Fruit fly (Drosophila melanogaster) whole organism, prepupa: ENCODE data around the gene CG5969.

Experiments
- Blimp-1 ChIP-seq: fragments of 200-800 bp; sonication (Bioruptor generic); optimal IDR thresholded peaks from 3 replicates; lab custom pipeline; 2017; ENCODE audit warnings: missing biosample characterization, missing genetic modification characterization, mild to moderate bottlenecking, moderate library complexity, missing genetic modification reagents
- CG10631 ChIP-seq: fragments of 200-800 bp; sonication (Bioruptor generic); optimal IDR thresholded peaks from 2 replicates; lab custom pipeline; 2016; ENCODE audit warnings: missing biosample characterization, missing genetic modification characterization
- CG10669 ChIP-seq: fragments of 200-800 bp; sonication (Bioruptor generic); optimal IDR thresholded peaks from 3 replicates; lab custom pipeline; 2018; ENCODE audit warnings: missing biosample characterization, mild to moderate bottlenecking, missing genetic modification characterization, moderate library complexity
- CG11294 ChIP-seq: fragments of 200-800 bp; sonication (Bioruptor generic); IDR thresholded peaks from 2 replicates; pipeline ENCODE4 v1.3.6; 2022; ENCODE audit warnings: missing biosample characterization, missing genetic modification characterization
- CG11762 ChIP-seq: fragments of 200-800 bp; sonication (Bioruptor generic); optimal IDR thresholded peaks from 3 replicates; lab custom pipeline; 2016; ENCODE audit warnings: missing biosample characterization, missing genetic modification characterization; ENCODE audit not compliant: insufficient read depth
- CG11902 ChIP-seq: fragments of 200-800 bp; sonication (Bioruptor generic); optimal IDR thresholded peaks from 3 replicates; lab custom pipeline; 2016; ENCODE audit warnings: missing biosample characterization, missing genetic modification characterization
- CG15336 ChIP-seq: fragments of 200-800 bp; sonication (Bioruptor generic); IDR thresholded peaks from 2 replicates; pipeline ENCODE4 v1.3.6; 2022; ENCODE audit warnings: missing biosample characterization, missing genetic modification characterization
- CG1621 ChIP-seq: fragments of 200-800 bp; sonication (Bioruptor generic); optimal IDR thresholded peaks from 3 replicates; lab custom pipeline; 2018; ENCODE audit warnings: missing biosample characterization, mild to moderate bottlenecking, missing genetic modification characterization
- CG16779 ChIP-seq: fragments of 200-800 bp; sonication (Bioruptor generic); optimal IDR thresholded peaks from 3 replicates; lab custom pipeline; 2017; ENCODE audit warnings: missing biosample characterization, mild to moderate bottlenecking, missing genetic modification characterization
- CG3032 ChIP-seq: fragments of 200-800 bp; optimal IDR thresholded peaks from 2 replicates; lab custom pipeline; 2019; ENCODE audit warnings: missing biosample characterization, mild to moderate bottlenecking, missing genetic modification characterization, moderate library complexity
- CG31627 ChIP-seq: fragments of 200-800 bp; sonication (Bioruptor generic); optimal IDR thresholded peaks from 3 replicates; lab custom pipeline; 2016; ENCODE audit warnings: missing biosample characterization, missing genetic modification characterization
- CG34406 ChIP-seq: fragments of 200-800 bp; sonication (Bioruptor generic); optimal IDR thresholded peaks from 3 replicates; lab custom pipeline; 2016; ENCODE audit warnings: missing biosample characterization, missing genetic modification characterization
- CG3919 ChIP-seq: fragments of 200-800 bp; sonication (Bioruptor generic); optimal IDR thresholded peaks from 3 replicates; lab custom pipeline; 2016; ENCODE audit warnings: missing biosample characterization, missing genetic modification characterization
- CG4318 ChIP-seq: fragments of 200-800 bp; sonication (Bioruptor generic); optimal IDR thresholded peaks from 3 replicates; lab custom pipeline; 2017; ENCODE audit warnings: missing biosample characterization, mild to moderate bottlenecking, missing genetic modification characterization
- CG6276 ChIP-seq: fragments of 200-800 bp; sonication (Bioruptor generic); optimal IDR thresholded peaks from 2 replicates; lab custom pipeline; 2017; ENCODE audit warnings: missing biosample characterization, mild to moderate bottlenecking, missing genetic modification characterization
- CG6792 ChIP-seq: fragments of 200-800 bp; sonication (Bioruptor generic); optimal IDR thresholded peaks from 3 replicates; lab custom pipeline; 2016; ENCODE audit warnings: missing biosample characterization, missing genetic modification characterization
- CG6854 ChIP-seq: fragments of 200-800 bp; sonication (Bioruptor generic); optimal IDR thresholded peaks from 2 replicates; lab custom pipeline; 2017; ENCODE audit warnings: missing biosample characterization, mild to moderate bottlenecking, missing genetic modification characterization
- CG7368 ChIP-seq: fragments of 200-800 bp; sonication (Bioruptor generic); optimal IDR thresholded peaks from 3 replicates; lab custom pipeline; 2016; ENCODE audit warnings: missing biosample characterization, missing genetic modification characterization
- CG8119 ChIP-seq: fragments of 200-800 bp; sonication (Bioruptor generic); IDR thresholded peaks from 3 replicates; pipeline ENCODE4 v1.3.6; 2022; ENCODE audit warnings: missing biosample characterization, missing genetic modification characterization
- CG8319 ChIP-seq: fragments of 200-800 bp; sonication (Bioruptor generic); optimal IDR thresholded peaks from 3 replicates; lab custom pipeline; 2016; ENCODE audit warnings: missing biosample characterization, missing genetic modification characterization
- CG8632 ChIP-seq: fragments of 200-800 bp; sonication (Bioruptor generic); optimal IDR thresholded peaks from 3 replicates; lab custom pipeline; 2016; ENCODE audit warnings: missing biosample characterization, missing genetic modification characterization
- Eip75B ChIP-seq: fragments of 200-800 bp; sonication (Bioruptor generic); optimal IDR thresholded peaks from 3 replicates; lab custom pipeline; 2016; ENCODE audit warnings: missing biosample characterization, missing genetic modification characterization
- Eip78C ChIP-seq: fragments of 200-800 bp; sonication (Bioruptor generic); peaks from one replicate; lab custom pipeline; 2016; ENCODE audit warnings: missing biosample characterization, missing genetic modification characterization
- Eip93F ChIP-seq: fragments of 200-800 bp; sonication (Bioruptor generic); optimal IDR thresholded peaks from 2 replicates; lab custom pipeline; 2016; ENCODE audit warnings: missing biosample characterization, mild to moderate bottlenecking, missing genetic modification characterization
- Ets21C ChIP-seq: fragments of 200-800 bp; sonication (Bioruptor generic); optimal IDR thresholded peaks from 3 replicates; lab custom pipeline; 2016; ENCODE audit warnings: missing biosample characterization, missing genetic modification characterization
- Hr4 ChIP-seq: fragments of 200-800 bp; sonication (Bioruptor generic); optimal IDR thresholded peaks from 3 replicates; lab custom pipeline; 2016; ENCODE audit warnings: missing biosample characterization, missing genetic modification characterization
- Lpt ChIP-seq: fragments of 200-800 bp; sonication (Bioruptor generic); optimal IDR thresholded peaks from 3 replicates; lab custom pipeline; 2016; ENCODE audit warnings: missing biosample characterization, missing genetic modification characterization
- Met ChIP-seq: fragments of 200-800 bp; sonication (Bioruptor generic); optimal IDR thresholded peaks from 3 replicates; lab custom pipeline; 2016; ENCODE audit warnings: missing biosample characterization, missing genetic modification characterization
- OdsH ChIP-seq: fragments of 200-800 bp; sonication (Bioruptor generic); optimal IDR thresholded peaks from 3 replicates; lab custom pipeline; 2016; ENCODE audit warnings: missing biosample characterization, missing genetic modification characterization
- Smox ChIP-seq: fragments of 200-800 bp; sonication (Bioruptor generic); optimal IDR thresholded peaks from 3 replicates; lab custom pipeline; 2016; ENCODE audit warnings: missing biosample characterization, missing genetic modification characterization
- Sox102F ChIP-seq: fragments of 200-800 bp; sonication (Bioruptor generic); optimal IDR thresholded peaks from 2 replicates; lab custom pipeline; 2016; ENCODE audit warnings: missing biosample characterization, mild to moderate bottlenecking, missing genetic modification characterization
- Sox15 ChIP-seq: fragments of 200-800 bp; sonication (Bioruptor generic); optimal IDR thresholded peaks from 3 replicates; lab custom pipeline; 2016; ENCODE audit warnings: missing biosample characterization, missing genetic modification characterization
- achi ChIP-seq: fragments of 200-800 bp; sonication (Bioruptor generic); optimal IDR thresholded peaks from 3 replicates; lab custom pipeline; 2016; ENCODE audit warnings: missing biosample characterization, missing genetic modification characterization
- acj6 ChIP-seq: fragments of 200-800 bp; sonication (Bioruptor generic); optimal IDR thresholded peaks from 3 replicates; lab custom pipeline; 2016; ENCODE audit warnings: missing biosample characterization, missing genetic modification characterization
- cyc ChIP-seq: fragments of 200-800 bp; sonication (Bioruptor generic); optimal IDR thresholded peaks from 3 replicates; lab custom pipeline; 2016; ENCODE audit warnings: missing biosample characterization, missing genetic modification characterization
- dac ChIP-seq: fragments of 200-800 bp; sonication (Bioruptor generic); optimal IDR thresholded peaks from 2 replicates; lab custom pipeline; 2017; ENCODE audit warnings: missing biosample characterization, mild to moderate bottlenecking, missing genetic modification characterization
- dsx ChIP-seq: fragments of 200-800 bp; optimal IDR thresholded peaks from 3 replicates; lab custom pipeline; 2019; ENCODE audit warnings: missing biosample characterization, mild to moderate bottlenecking, missing genetic modification characterization, moderate library complexity; ENCODE audit not compliant: poor library complexity, severe bottlenecking
- eg ChIP-seq: fragments of 200-800 bp; sonication (Bioruptor generic); IDR thresholded peaks from 3 replicates; pipeline ENCODE4 v1.3.6; 2022; ENCODE audit warnings: missing biosample characterization, missing genetic modification characterization
- fd59A ChIP-seq: fragments of 200-800 bp; sonication (Bioruptor generic); optimal IDR thresholded peaks from 2 replicates; lab custom pipeline; 2017; ENCODE audit warnings: missing biosample characterization, mild to moderate bottlenecking, missing genetic modification characterization, missing genetic modification reagents
- fd85E ChIP-seq: fragments of 200-800 bp; sonication (Bioruptor generic); optimal IDR thresholded peaks from 3 replicates; lab custom pipeline; 2016; ENCODE audit warnings: missing biosample characterization, missing genetic modification characterization
- fkh ChIP-seq: fragments of 200-800 bp; sonication (Bioruptor generic); optimal IDR thresholded peaks from 3 replicates; lab custom pipeline; 2017; ENCODE audit warnings: missing biosample characterization, mild to moderate bottlenecking, missing genetic modification characterization, moderate library complexity
- lz ChIP-seq: fragments of 200-800 bp; sonication (Bioruptor generic); optimal IDR thresholded peaks from 3 replicates; lab custom pipeline; 2016; ENCODE audit warnings: missing biosample characterization, missing genetic modification characterization
- net ChIP-seq: fragments of 200-800 bp; sonication (Bioruptor generic); optimal IDR thresholded peaks from 3 replicates; lab custom pipeline; 2016; ENCODE audit warnings: missing biosample characterization, missing genetic modification characterization
- pdm3 ChIP-seq: fragments of 200-800 bp; sonication (Bioruptor generic); optimal IDR thresholded peaks from 3 replicates; lab custom pipeline; 2016; ENCODE audit warnings: missing biosample characterization, missing genetic modification characterization
- svp ChIP-seq: fragments of 200-800 bp; sonication (Bioruptor generic); peaks from one replicate; lab custom pipeline; 2016; ENCODE audit warnings: missing biosample characterization, missing genetic modification characterization
- topi ChIP-seq: fragments of 200-800 bp; sonication (Bioruptor generic); optimal IDR thresholded peaks from 3 replicates; lab custom pipeline; 2016; ENCODE audit warnings: missing biosample characterization, missing genetic modification characterization
- vri ChIP-seq: fragments of 200-800 bp; sonication (Bioruptor generic); optimal IDR thresholded peaks from 3 replicates; lab custom pipeline; 2016; ENCODE audit warnings: missing biosample characterization, mild to moderate bottlenecking, missing genetic modification characterization

Gene CG5969

DNA sequence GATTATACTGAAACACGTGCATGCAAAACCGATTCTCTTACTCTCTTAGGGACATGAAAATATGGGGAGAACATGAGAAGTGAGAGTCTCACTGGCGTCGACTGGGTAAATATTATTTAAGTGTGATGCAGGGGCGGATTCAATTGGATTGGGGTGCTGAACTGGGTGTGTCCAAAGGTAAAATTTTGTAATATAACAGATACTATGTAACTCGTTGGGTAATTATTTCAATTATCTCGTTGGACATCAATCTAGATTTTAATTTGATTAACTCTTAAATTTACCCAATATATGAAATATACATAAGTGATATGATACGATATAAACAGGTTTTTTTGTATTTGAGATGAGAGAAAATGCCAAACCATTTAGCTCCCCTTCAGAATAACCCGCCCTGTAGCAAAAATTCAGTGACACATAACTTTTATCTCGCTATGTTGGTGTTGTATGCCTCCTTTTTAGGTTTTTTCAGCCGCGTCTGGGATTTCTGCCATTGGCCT lies 34.6 kb downstream of the CG5969 start (continued):
- TF ChIP-seq CG1621 (tag; lab: Kevin White, UChicago) (peak; percentile 84), Lpt (GFP tag; lab: Kevin White, UChicago) (peak; percentile 85), CG11294 (GFP tag; lab: Robert Waterston, UW) (peak; percentile 77), dac (GFP tag; lab: Kevin White, UChicago) (peak; percentile 70), Sox15 (peak; percentile 85), CG10631 (GFP tag; lab: Kevin White, UChicago) (peak; percentile 93), CG3919 (GFP tag; lab: Kevin White, UChicago) (peak; percentile 95), CG8632 (GFP tag; lab: Kevin White, UChicago) (peak; percentile 90), CG6854 (GFP tag; lab: Kevin White, UChicago) (peak; percentile 80), CG8319 (GFP tag; lab: Kevin White, UChicago) (peak; percentile 88), Sox102F (peak; percentile 93), CG8119 (GFP tag; lab: Robert Waterston, UW) (no peak; the same call in none of the 3 replicates), acj6 (GFP tag; lab: Kevin White, UChicago) (peak; percentile 89), cyc (peak; percentile 92), CG6792 (GFP tag; lab: Kevin White, UChicago) (peak; percentile 90), Blimp-1 (GFP tag; lab: Kevin White, UChicago) (peak; percentile 80), Met (peak; percentile 95), Hr4 (GFP tag; lab: Kevin White, UChicago) (peak; percentile 91), Smox (peak; percentile 90), CG4318 (GFP tag; lab: Kevin White, UChicago) (peak; percentile 82), CG31627 (peak; percentile 94), net (GFP tag; lab: Kevin White, UChicago) (peak; percentile 91)

DNA sequence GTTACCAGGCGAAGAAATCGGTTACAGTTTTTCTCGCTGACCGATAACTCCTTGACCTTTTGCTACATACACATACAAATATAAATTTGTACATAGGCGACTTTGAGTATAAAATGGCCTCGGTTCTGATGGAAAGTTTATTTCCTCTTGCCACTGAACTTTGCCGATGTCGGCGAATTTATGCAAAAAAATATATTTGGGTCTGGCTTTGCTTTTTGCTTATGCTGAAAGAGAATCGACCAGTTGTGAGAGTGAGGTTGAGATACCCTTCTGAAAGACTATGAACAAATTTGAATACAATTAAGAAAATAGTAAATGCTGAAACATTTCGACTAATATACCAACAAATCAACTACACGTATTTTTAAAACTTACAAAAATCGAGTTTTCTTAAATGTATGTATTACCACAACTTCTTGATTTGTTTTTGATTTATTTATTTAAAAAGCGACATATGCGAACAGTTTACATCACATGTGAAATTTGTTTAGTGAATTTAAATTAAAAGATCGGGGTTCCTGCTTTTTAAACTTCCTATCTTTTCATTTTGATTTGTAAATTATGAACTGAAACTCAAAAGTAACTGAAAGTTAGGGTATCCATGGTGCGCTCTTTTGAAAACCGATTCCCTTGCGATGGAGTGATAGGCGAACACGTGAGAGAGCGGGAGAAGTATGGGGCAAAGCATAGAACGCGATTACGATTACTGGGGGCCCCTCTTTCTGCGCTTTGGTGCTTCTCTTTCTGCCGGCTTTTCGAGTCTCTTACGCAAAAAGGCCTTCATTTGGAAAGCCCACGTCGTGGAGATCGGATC lies 35.7 kb downstream of the CG5969 start:
- TF ChIP-seq Hr4 (GFP tag; lab: Kevin White, UChicago), result peak; percentile 84
- peak; percentile 70 for TF ChIP-seq CG15336
- peak; percentile 96 for TF ChIP-seq Eip78C
- TF ChIP-seq acj6 (GFP tag; lab: Kevin White, UChicago), result peak; percentile 75
- TF ChIP-seq cyc, result peak; percentile 71
- TF ChIP-seq Sox15, result peak; percentile 63
- peak; percentile 45 for TF ChIP-seq Eip93F (GFP tag; lab: Kevin White, UChicago)
- peak; percentile 78 for TF ChIP-seq CG34406 (GFP tag; lab: Kevin White, UChicago)
- TF ChIP-seq CG6276 (GFP tag; lab: Kevin White, UChicago), result peak; percentile 82
- peak; percentile 82 for TF ChIP-seq Met
- TF ChIP-seq pdm3 (GFP tag; lab: Kevin White, UChicago), result peak; percentile 81
- TF ChIP-seq fd59A (GFP tag; lab: Kevin White, UChicago), result peak; percentile 71
- peak; percentile 67 for TF ChIP-seq CG4318 (GFP tag; lab: Kevin White, UChicago)
- peak; percentile 93 for TF ChIP-seq svp (GFP tag; lab: Kevin White, UChicago)
- peak; percentile 24; the same call in 1 of the 3 replicates for TF ChIP-seq eg
- TF ChIP-seq fkh (GFP tag; lab: Kevin White, UChicago), result peak; percentile 71
- TF ChIP-seq Eip75B (GFP tag; lab: Kevin White, UChicago), result peak; percentile 85
- peak; percentile 78 for TF ChIP-seq achi
- peak; percentile 49 for TF ChIP-seq CG11902
- peak; percentile 74 for TF ChIP-seq OdsH (GFP tag; lab: Kevin White, UChicago)
- peak; percentile 50 for TF ChIP-seq CG7368
- peak; percentile 48 for TF ChIP-seq CG1621 (tag; lab: Kevin White, UChicago)
- TF ChIP-seq vri (GFP tag; lab: Kevin White, UChicago), result peak; percentile 69
- peak; percentile 58 for TF ChIP-seq Ets21C (GFP tag; lab: Kevin White, UChicago)
- peak; percentile 72 for TF ChIP-seq CG10669 (GFP tag; lab: Kevin White, UChicago)
- peak; percentile 78 for TF ChIP-seq CG3032 (tag; lab: Kevin White, UChicago)
- peak; percentile 75 for TF ChIP-seq CG3919 (GFP tag; lab: Kevin White, UChicago)
- TF ChIP-seq fd85E (GFP tag; lab: Kevin White, UChicago), result no peak
- peak; percentile 55 for TF ChIP-seq CG11762 (GFP tag; lab: Kevin White, UChicago)
- TF ChIP-seq CG6854 (GFP tag; lab: Kevin White, UChicago), result peak; percentile 33
- TF ChIP-seq Sox102F, result peak; percentile 82
- peak; percentile 82 for TF ChIP-seq CG16779 (tag; lab: Kevin White, UChicago)
- peak; percentile 74; the same call in 2 of the 3 replicates for TF ChIP-seq CG8119 (GFP tag; lab: Robert Waterston, UW)
- TF ChIP-seq lz, result peak; percentile 82
- peak; percentile 71 for TF ChIP-seq dsx (GFP tag; lab: Kevin White, UChicago)
- peak; percentile 89 for TF ChIP-seq topi
